Worm (Caenorhabditis elegans) whole organism, L1 larva: ENCODE measurements around the gene srh-69.

Source experiments
- C34B4.2 ChIP-seq: sonication (generic microtip); optimal IDR thresholded peaks from 2 replicates; lab custom pipeline; 2017; ENCODE audit warnings: mild to moderate bottlenecking, missing genetic modification characterization, missing compliant biosample characterization
- alr-1 ChIP-seq: fragments of 200-800 bp; sonication (Bioruptor generic); optimal IDR thresholded peaks from 2 replicates; lab custom pipeline; 2018; ENCODE audit warnings: borderline replicate concordance, mild to moderate bottlenecking, missing genetic modification characterization, missing compliant biosample characterization
- ceh-63 ChIP-seq: fragments of 200-800 bp; sonication (Bioruptor generic); optimal IDR thresholded peaks from 2 replicates; lab custom pipeline; 2018; ENCODE audit warnings: mild to moderate bottlenecking, missing genetic modification characterization, missing compliant biosample characterization
- ceh-8 ChIP-seq: fragments of 200-800 bp; sonication (Bioruptor generic); optimal IDR thresholded peaks from 2 replicates; lab custom pipeline; 2018; ENCODE audit warnings: mild to moderate bottlenecking, missing genetic modification characterization, moderate library complexity, missing compliant biosample characterization
- ceh-88 ChIP-seq: fragments of 200-800 bp; sonication (Bioruptor generic); IDR thresholded peaks from 2 replicates; pipeline ENCODE4 v1.3.6; 2022; ENCODE audit warnings: missing genetic modification characterization, missing compliant biosample characterization
- dpl-1 ChIP-seq, 3 experiments: fragments of 150-350 bp in 2 of 3; sonication (generic microtip) in 1 of 3; optimal IDR thresholded peaks; 2 replicates each; lab custom pipeline; 2014 to 2017; ENCODE audit warnings: missing biosample characterization in 3 of 3, missing genetic modification characterization in 3 of 3, missing genetic modification reagents in 3 of 3
- dsc-1 ChIP-seq: sonication (generic microtip); optimal IDR thresholded peaks from 2 replicates; lab custom pipeline; 2016; ENCODE audit warnings: mild to moderate bottlenecking, missing genetic modification characterization, missing compliant biosample characterization
- fkh-10 ChIP-seq: sonication (generic microtip); optimal IDR thresholded peaks from 2 replicates; lab custom pipeline; 2017; ENCODE audit warnings: missing biosample characterization, missing genetic modification reagents, missing genetic modification characterization
- fkh-8 ChIP-seq: sonication (generic microtip); optimal IDR thresholded peaks from 2 replicates; lab custom pipeline; 2016; ENCODE audit warnings: mild to moderate bottlenecking, missing genetic modification characterization, missing compliant biosample characterization
- grh-1 ChIP-seq: fragments of 200-800 bp; sonication (Bioruptor generic); IDR thresholded peaks from 2 replicates; pipeline ENCODE4 v1.3.6; 2022; ENCODE audit warnings: missing genetic modification reagents, missing genetic modification characterization, missing compliant biosample characterization
- hlh-17 ChIP-seq: fragments of 200-800 bp; sonication (Bioruptor generic); optimal IDR thresholded peaks from 2 replicates; lab custom pipeline; 2018; ENCODE audit warnings: missing genetic modification characterization, mild to moderate bottlenecking, missing compliant biosample characterization, moderate library complexity, borderline replicate concordance
- hpl-2 ChIP-seq: fragments of 150-350 bp; optimal IDR thresholded peaks from 2 replicates; lab custom pipeline; 2014; ENCODE audit warnings: missing biosample characterization, missing genetic modification reagents, missing genetic modification characterization
- lin-13 ChIP-seq: fragments of 150-350 bp; optimal IDR thresholded peaks from 2 replicates; lab custom pipeline; 2014; ENCODE audit warnings: missing biosample characterization, missing genetic modification reagents, missing genetic modification characterization
- lin-14 ChIP-seq: fragments of 200-800 bp; sonication (Bioruptor generic); optimal IDR thresholded peaks from 2 replicates; lab custom pipeline; 2018; ENCODE audit warnings: mild to moderate bottlenecking, missing genetic modification characterization, moderate library complexity, missing compliant biosample characterization
- lin-15B ChIP-seq: fragments of 150-350 bp; sonication (generic microtip); optimal IDR thresholded peaks from 3 replicates; lab custom pipeline; 2014; ENCODE audit warnings: missing biosample characterization, missing genetic modification characterization
- lin-39 ChIP-seq: fragments of 150-350 bp; optimal IDR thresholded peaks from 2 replicates; lab custom pipeline; 2014; ENCODE audit warnings: missing biosample characterization, missing genetic modification reagents, missing genetic modification characterization
- mef-2 ChIP-seq: fragments of 150-350 bp; optimal IDR thresholded peaks from 2 replicates; lab custom pipeline; 2014; ENCODE audit warnings: missing biosample characterization, missing genetic modification characterization
- mep-1 ChIP-seq: fragments of 150-350 bp; optimal IDR thresholded peaks from 2 replicates; lab custom pipeline; 2014; ENCODE audit warnings: missing biosample characterization, missing genetic modification characterization
- nhr-12 ChIP-seq: sonication (generic microtip); optimal IDR thresholded peaks from 2 replicates; lab custom pipeline; 2017; ENCODE audit warnings: missing biosample characterization, missing genetic modification characterization
- nhr-237 ChIP-seq: fragments of 150-350 bp; optimal IDR thresholded peaks from 2 replicates; lab custom pipeline; 2014; ENCODE audit warnings: missing biosample characterization, missing genetic modification characterization
- nhr-76 ChIP-seq: sonication (generic microtip); optimal IDR thresholded peaks from 2 replicates; lab custom pipeline; 2017; ENCODE audit warnings: missing biosample characterization, missing genetic modification characterization
- nhr-85 ChIP-seq: sonication (generic microtip); peaks from one replicate; lab custom pipeline; 2016; ENCODE audit warnings: missing genetic modification characterization, inconsistent platforms, missing compliant biosample characterization
- pag-3 ChIP-seq: sonication (generic microtip); optimal IDR thresholded peaks from 2 replicates; lab custom pipeline; 2017; ENCODE audit warnings: missing genetic modification characterization, mild to moderate bottlenecking, missing compliant biosample characterization, antibody characterized with exemption, borderline replicate concordance; ENCODE audit not compliant: insufficient read depth
- pax-3 ChIP-seq: fragments of 200-800 bp; sonication (Bioruptor generic); optimal IDR thresholded peaks from 2 replicates; lab custom pipeline; 2018; ENCODE audit warnings: mild to moderate bottlenecking, missing genetic modification characterization, moderate library complexity, missing compliant biosample characterization
- pqm-1 ChIP-seq: sonication (generic microtip); optimal IDR thresholded peaks from 3 replicates; lab custom pipeline; 2017; ENCODE audit warnings: missing biosample characterization, missing genetic modification characterization
- sox-4 ChIP-seq: sonication (generic microtip); optimal IDR thresholded peaks from 2 replicates; lab custom pipeline; 2016; ENCODE audit warnings: missing genetic modification characterization, missing compliant biosample characterization
- swsn-7 ChIP-seq: sonication (generic microtip); optimal IDR thresholded peaks from 2 replicates; lab custom pipeline; 2016; ENCODE audit warnings: missing genetic modification characterization, missing compliant biosample characterization
- tbx-2 ChIP-seq: sonication (generic microtip); optimal IDR thresholded peaks from 2 replicates; lab custom pipeline; 2016; ENCODE audit warnings: missing genetic modification characterization, missing compliant biosample characterization
- tlp-1 ChIP-seq: fragments of 150-350 bp; optimal IDR thresholded peaks from 2 replicates; lab custom pipeline; 2014; ENCODE audit warnings: missing biosample characterization, missing genetic modification characterization
- unc-130 ChIP-seq: fragments of 150-350 bp; optimal IDR thresholded peaks from 2 replicates; lab custom pipeline; 2017; ENCODE audit warnings: missing biosample characterization, missing genetic modification characterization, inconsistent platforms
- ztf-11 ChIP-seq, 2 experiments: sonication (generic microtip); optimal IDR thresholded peaks; 2 replicates each; lab custom pipeline; 2016 to 2017; ENCODE audit warnings: missing genetic modification characterization in 2 of 2, missing biosample characterization in 1 of 2, missing compliant biosample characterization in 1 of 2

srh-69 gene

DNA sequence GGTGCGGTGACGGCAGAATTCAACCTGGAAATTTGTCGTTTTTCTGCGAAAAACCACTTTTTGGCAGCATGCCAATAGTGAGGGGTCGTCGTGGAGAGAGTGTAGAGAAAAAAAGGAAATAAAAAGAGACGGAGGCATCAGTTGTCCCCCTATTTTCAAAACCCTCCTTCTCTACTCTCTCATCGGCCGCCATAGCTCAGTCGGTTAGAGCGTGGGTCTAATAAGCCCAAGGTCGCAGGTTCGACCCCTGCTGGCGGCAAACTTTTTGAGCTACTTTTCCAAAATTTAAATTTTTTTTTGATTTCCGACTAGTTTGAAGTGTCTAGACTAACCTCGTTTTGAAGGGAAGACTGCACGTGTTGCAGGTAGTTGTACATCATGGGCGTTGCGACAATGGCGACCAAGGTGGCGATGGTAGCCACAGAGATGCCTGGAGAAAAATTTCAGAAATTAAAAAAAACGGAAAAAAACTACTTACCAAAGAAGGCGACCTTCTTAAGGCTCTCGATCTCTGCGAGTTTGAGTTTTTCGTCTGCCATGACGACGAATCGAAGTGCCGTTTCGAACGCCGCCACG is 19.9 kb downstream of the srh-69 start, which contains the start of gene col-85 (continued):
- TF ChIP-seq lin-13 (peak; percentile 54), nhr-12 (tag; lab: Kevin White, UChicago) (no peak), ceh-63 (GFP tag; lab: Kevin White, UChicago) (no peak), dpl-1 (GFP tag; optimal IDR thresholded peaks at IDR 0.05; lab: Kevin White, UChicago) (peak; percentile 44 to 66 (median 54)), ztf-11 (tag; optimal IDR thresholded peaks at IDR 0.05; lab: Kevin White, UChicago) (peak in 1 of 2 experiments; percentile 16), tlp-1 (tag; lab: Kevin White, UChicago) (no peak)

DNA sequence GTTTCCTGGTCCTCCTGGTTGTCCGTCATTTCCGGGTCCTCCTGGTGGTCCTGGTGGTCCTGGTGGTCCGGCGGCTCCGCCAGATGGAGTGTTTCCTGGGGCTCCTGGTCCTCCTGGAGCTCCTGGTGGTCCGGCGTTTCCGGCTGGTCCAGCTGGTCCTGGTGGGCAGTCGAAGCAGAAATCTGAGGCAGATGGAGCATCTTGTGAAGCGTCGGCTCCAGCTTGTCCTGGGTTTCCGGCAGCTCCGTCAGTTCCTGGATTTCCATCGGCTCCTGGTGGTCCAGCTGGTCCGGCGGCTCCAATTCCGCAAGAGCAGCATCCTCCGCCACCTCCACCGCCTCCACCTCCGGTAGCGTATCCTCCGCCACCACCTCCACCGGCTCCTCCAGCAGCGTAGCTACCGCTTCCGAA is 20.4 kb downstream of the srh-69 start:
- peak; percentile 50 for TF ChIP-seq ceh-8 (GFP tag; lab: Kevin White, UChicago)
- TF ChIP-seq ceh-88, result no peak
- no peak for TF ChIP-seq mep-1 (tag; lab: Kevin White, UChicago)
- TF ChIP-seq sox-4 (tag; lab: Kevin White, UChicago), result no peak
- TF ChIP-seq tbx-2, result no peak
- TF ChIP-seq pqm-1 (tag; lab: Kevin White, UChicago), result no peak
- TF ChIP-seq grh-1 (GFP tag; lab: Robert Waterston, UW), result no peak
- no peak for TF ChIP-seq fkh-10 (GFP tag; lab: Kevin White, UChicago)

DNA sequence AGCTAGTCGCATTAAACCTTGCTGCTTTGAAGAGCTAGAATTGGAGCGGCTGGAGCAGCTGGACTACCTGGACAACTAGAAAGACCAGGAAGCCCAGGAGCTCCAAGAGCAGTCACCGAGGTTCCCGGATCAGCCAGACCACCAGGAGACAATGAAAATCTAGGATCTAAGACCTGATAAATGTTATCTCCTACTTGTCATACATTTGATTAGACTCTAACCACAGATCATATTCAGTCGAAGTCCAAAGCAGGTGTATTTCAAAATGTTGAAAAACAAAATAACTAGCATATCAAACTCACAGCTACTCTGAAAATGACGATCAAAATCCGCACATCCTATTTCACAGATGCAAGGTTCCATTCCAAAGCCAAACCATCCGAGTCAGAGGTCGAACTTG is 22.6 kb downstream of the srh-69 start, which contains the start of gene srz-6:
Gene srz-6, plus strand, starts transcription at position 301 of the 400 bp plus-strand sequence.
- TF ChIP-seq hpl-2, result no peak
- no peak for TF ChIP-seq mef-2 (tag; lab: Kevin White, UChicago)
- TF ChIP-seq nhr-76 (tag; lab: Kevin White, UChicago), result no peak
- TF ChIP-seq lin-15B (tag; lab: Kevin White, UChicago), result no peak
- no peak for TF ChIP-seq swsn-7
- TF ChIP-seq nhr-237 (tag; lab: Kevin White, UChicago), result no peak
- no peak for TF ChIP-seq unc-130 (tag; lab: Kevin White, UChicago)
- no peak for TF ChIP-seq fkh-8 (tag; lab: Kevin White, UChicago)

DNA sequence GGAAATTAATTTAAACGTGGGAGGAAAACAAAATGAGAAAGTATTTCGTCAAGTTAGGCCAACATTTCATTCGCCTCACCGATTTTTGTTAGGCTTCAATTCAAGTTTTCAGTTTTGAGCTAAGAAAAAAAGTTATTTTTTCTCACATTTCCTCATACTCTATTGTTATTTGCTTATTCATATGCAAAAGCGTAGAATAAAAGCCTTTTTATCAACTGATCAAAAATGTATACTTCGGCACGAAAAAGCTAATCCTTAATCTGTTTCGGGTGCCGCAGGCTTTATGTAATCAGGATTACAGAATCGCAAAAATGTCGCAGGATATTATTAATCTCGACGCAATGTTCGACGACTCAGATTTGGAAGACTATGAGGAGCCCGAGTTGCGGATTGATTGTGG is 24.6 kb downstream of the srh-69 start, which contains the start of gene T21B4.15:
Gene T21B4.15, plus strand, starts transcription at position 301 of the 400 bp plus-strand sequence.
- no peak for TF ChIP-seq ceh-63 (GFP tag; lab: Kevin White, UChicago)
- TF ChIP-seq lin-14, result peak; percentile 25
- TF ChIP-seq dsc-1 (tag; lab: Kevin White, UChicago), result peak; percentile 53
- no peak for TF ChIP-seq ceh-8 (GFP tag; lab: Kevin White, UChicago)
- no peak for TF ChIP-seq C34B4.2

DNA sequence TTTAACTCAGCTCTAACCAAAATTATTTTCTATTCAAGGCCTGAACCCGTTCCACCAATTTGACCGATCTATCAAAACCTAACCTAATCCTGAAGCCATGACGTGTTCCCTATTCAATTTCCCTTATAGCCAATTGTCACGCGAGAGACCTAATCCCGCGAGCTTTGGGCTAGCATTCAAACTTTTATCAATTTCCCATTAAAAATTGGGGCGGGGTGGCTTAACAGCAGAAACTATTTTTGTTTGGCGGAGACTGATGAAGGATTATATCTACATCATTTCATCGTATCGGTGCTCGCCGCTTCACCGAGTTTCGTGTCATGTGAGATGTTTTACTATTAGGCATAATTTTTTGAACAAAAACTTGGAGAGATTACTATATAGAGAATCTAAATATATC is 25.7 kb downstream of the srh-69 start:
- TF ChIP-seq ztf-11 (tag; optimal IDR thresholded peaks at IDR 0.05; lab: Kevin White, UChicago) (no peak), fkh-8 (tag; lab: Kevin White, UChicago) (peak; percentile 77), pax-3 (peak; percentile 60), sox-4 (tag; lab: Kevin White, UChicago) (peak; percentile 52), lin-39 (tag; lab: Kevin White, UChicago) (no peak), dsc-1 (tag; lab: Kevin White, UChicago) (peak; percentile 90), alr-1 (tag; lab: Kevin White, UChicago) (no peak)

DNA sequence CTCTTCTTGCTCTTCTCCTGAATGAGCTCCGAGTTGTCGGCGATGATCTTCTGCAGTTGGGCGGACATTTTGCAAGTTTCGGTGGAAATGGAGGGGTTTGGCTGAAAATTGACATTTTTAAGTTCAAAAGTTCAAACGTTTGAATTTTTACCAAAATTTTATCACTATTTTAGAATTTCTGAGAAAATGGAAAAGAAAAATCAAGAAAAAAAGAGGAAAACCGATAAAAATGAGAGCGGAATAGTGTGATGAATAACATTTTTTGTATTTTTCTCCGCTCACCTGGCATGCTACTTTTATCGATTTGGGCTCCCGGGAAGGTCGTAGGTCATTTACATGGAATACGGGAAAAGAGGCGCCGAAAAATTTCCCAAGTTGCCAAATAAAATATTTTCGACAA is 29.5 kb downstream of the srh-69 start, which contains the start of gene F15A4.10:
Gene F15A4.10, minus strand, starts transcription at position 101 of the 400 bp plus-strand sequence.
- TF ChIP-seq pag-3 (tag; lab: Kevin White, UChicago), result no peak
- no peak for TF ChIP-seq lin-13
- no peak for TF ChIP-seq hlh-17
- peak; percentile 29 for TF ChIP-seq nhr-85
